Worm (Caenorhabditis elegans) whole organism, midembryonic: ENCODE measurements around the gene C39D10.1.

Experiments
- T22C8.4 ChIP-seq: fragments of 200-800 bp; sonication (Bioruptor generic); IDR thresholded peaks from 2 replicates; pipeline ENCODE4 v1.3.6; 2022; ENCODE audit warnings: missing genetic modification characterization, missing compliant biosample characterization
- cog-1 ChIP-seq: sonication (generic microtip); optimal IDR thresholded peaks from 2 replicates; lab custom pipeline; 2016; ENCODE audit warnings: missing genetic modification characterization, missing compliant biosample characterization
- flt-1 ChIP-seq: fragments of 200-800 bp; sonication (Bioruptor generic); IDR thresholded peaks from 2 replicates; pipeline ENCODE4 v1.3.6; 2022; ENCODE audit warnings: missing genetic modification characterization, missing compliant biosample characterization
- klf-2 ChIP-seq: fragments of 200-800 bp; sonication (Bioruptor generic); conservative IDR thresholded peaks from 2 replicates; pipeline ENCODE4 v1.3.6; 2022; ENCODE audit warnings: missing genetic modification reagents, missing genetic modification characterization, missing compliant biosample characterization
- med-1 ChIP-seq: sonication (generic microtip); optimal IDR thresholded peaks from 2 replicates; lab custom pipeline; 2017; ENCODE audit warnings: missing genetic modification characterization, mild to moderate bottlenecking, missing compliant biosample characterization, antibody characterized with exemption, missing genetic modification reagents; ENCODE audit not compliant: insufficient read depth
- ref-1 ChIP-seq: fragments of 200-800 bp; sonication (Bioruptor generic); conservative IDR thresholded peaks from 2 replicates; pipeline ENCODE4 v1.3.6; 2022; ENCODE audit warnings: missing genetic modification reagents, missing genetic modification characterization, missing compliant biosample characterization
- tab-1 ChIP-seq: fragments of 200-800 bp; sonication (Bioruptor generic); IDR thresholded peaks from 2 replicates; pipeline ENCODE4 v1.3.6; 2022; ENCODE audit warnings: missing genetic modification characterization, missing compliant biosample characterization
- ztf-23 ChIP-seq: fragments of 200-800 bp; sonication (Bioruptor generic); IDR thresholded peaks from 2 replicates; pipeline ENCODE4 v1.3.6; 2022; ENCODE audit warnings: missing genetic modification reagents, missing genetic modification characterization, missing compliant biosample characterization
- ztf-29 ChIP-seq: fragments of 200-800 bp; sonication (Bioruptor generic); IDR thresholded peaks from 2 replicates; pipeline ENCODE4 v1.3.6; 2022; ENCODE audit warnings: missing genetic modification reagents, missing genetic modification characterization, missing compliant biosample characterization

The C39D10.1 gene

DNA sequence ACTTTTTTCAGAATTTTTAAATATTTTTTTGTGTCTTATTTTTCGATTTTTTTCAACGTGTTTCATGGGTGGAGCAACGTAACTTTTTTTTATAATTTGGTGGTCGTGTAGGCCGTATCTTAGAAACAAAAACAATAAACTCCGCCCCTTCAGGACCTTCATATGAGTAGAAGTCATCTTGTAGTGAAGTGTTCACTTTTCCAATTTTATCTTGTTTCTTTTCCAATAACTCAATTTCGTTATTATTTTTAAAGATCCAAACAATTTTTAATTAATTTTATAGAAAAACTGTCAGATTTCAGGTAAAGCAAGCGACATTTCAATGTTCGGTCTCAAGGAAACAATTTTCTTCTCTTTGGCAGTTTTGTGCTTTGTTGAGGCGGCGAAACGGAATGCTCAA lies 17.8 kb upstream of the C39D10.1 start, which contains the start of gene C39D10.2:
C39D10.2 (plus strand) TSS at position 301 of the 400 bp plus-strand sequence.
- TF ChIP-seq klf-2 (GFP tag; lab: Robert Waterston, UW): no peak
- no peak for TF ChIP-seq flt-1 (GFP tag; lab: Robert Waterston, UW)
- TF ChIP-seq T22C8.4 (GFP tag; lab: Robert Waterston, UW): no peak
- no peak for TF ChIP-seq ztf-23 (GFP tag; lab: Robert Waterston, UW)
- no peak for TF ChIP-seq ref-1 (GFP tag; lab: Robert Waterston, UW)
- TF ChIP-seq tab-1 (GFP tag; lab: Robert Waterston, UW): no peak
- no peak for TF ChIP-seq med-1 (GFP tag; lab: Kevin White, UChicago)
- TF ChIP-seq cog-1 (tag; lab: Kevin White, UChicago): no peak
- no peak for TF ChIP-seq ztf-29 (GFP tag; lab: Robert Waterston, UW)

DNA sequence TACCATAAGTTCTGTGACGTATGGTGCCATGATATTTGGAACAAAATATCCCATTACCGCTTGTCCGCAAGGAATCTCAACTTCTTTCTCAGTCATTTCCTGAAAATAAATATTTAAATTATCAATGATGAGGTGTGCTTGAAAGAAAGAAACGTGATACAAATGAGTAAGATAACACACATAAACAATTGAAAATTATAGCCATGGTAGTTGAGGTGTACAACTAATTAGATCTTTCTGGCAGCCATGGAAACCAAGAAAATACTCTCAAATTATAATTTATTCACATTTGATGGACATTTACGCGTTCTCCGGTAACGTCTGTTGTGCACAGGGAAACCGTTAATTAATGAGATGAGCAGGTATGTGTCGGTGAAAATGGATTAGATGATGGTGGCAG lies 14.5 kb upstream of the C39D10.1 start, which contains the start of gene C39D10.5:
C39D10.5 (minus strand) TSS at position 101 of the 400 bp plus-strand sequence.
- TF ChIP-seq med-1 (GFP tag; lab: Kevin White, UChicago): no peak
- no peak for TF ChIP-seq ref-1 (GFP tag; lab: Robert Waterston, UW)
- no peak for TF ChIP-seq tab-1 (GFP tag; lab: Robert Waterston, UW)
- no peak for TF ChIP-seq klf-2 (GFP tag; lab: Robert Waterston, UW)
- no peak for TF ChIP-seq flt-1 (GFP tag; lab: Robert Waterston, UW)
- TF ChIP-seq T22C8.4 (GFP tag; lab: Robert Waterston, UW): no peak
- TF ChIP-seq ztf-23 (GFP tag; lab: Robert Waterston, UW): no peak
- no peak for TF ChIP-seq ztf-29 (GFP tag; lab: Robert Waterston, UW)
- TF ChIP-seq cog-1 (tag; lab: Kevin White, UChicago): no peak

DNA sequence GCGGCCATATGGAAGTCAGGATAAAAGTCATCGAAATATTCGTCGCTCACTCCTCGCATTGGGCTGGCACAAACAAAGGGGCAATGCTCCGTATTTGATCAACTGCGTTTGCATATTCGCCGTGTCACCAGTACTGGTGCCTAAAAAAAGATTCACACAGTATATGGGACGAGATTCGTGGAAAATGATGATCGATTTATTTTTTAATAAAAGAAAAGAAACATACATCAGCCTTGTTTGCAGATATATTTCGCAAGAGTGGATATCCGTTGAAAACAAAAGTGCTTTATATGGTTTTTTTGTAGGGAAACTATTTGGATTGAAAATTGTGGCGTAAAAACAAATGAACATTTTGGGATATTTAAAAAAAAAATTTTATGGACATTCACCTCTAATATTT lies 9.1 kb upstream of the C39D10.1 start, which contains the start of gene latd-1:
latd-1 (minus strand) TSS at position 101 of the 400 bp plus-strand sequence.
- TF ChIP-seq flt-1 (GFP tag; lab: Robert Waterston, UW): no peak

DNA sequence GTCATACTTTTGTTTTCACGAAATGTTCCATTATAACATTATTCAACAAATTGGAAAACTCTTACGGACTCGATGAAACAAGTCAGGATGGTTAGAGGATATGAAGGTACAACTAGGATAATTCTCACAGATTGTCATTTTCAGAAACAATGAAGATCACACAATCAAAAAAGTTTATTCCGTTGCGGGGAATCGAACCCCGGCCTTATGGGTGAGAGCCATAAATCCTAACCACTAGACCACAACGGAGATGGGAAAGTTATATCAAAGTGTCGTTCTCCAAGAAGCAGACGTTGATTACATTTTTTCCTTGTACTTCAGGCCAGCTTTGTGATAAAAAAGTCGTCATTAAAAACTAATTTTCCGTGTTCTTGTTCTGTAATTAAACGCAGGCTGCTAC lies 8.6 kb upstream of the C39D10.1 start:
- TF ChIP-seq cog-1 (tag; lab: Kevin White, UChicago) (no peak), ztf-29 (GFP tag; lab: Robert Waterston, UW) (no peak), ref-1 (GFP tag; lab: Robert Waterston, UW) (no peak), med-1 (GFP tag; lab: Kevin White, UChicago) (no peak), T22C8.4 (GFP tag; lab: Robert Waterston, UW) (no peak), flt-1 (GFP tag; lab: Robert Waterston, UW) (no peak)

DNA sequence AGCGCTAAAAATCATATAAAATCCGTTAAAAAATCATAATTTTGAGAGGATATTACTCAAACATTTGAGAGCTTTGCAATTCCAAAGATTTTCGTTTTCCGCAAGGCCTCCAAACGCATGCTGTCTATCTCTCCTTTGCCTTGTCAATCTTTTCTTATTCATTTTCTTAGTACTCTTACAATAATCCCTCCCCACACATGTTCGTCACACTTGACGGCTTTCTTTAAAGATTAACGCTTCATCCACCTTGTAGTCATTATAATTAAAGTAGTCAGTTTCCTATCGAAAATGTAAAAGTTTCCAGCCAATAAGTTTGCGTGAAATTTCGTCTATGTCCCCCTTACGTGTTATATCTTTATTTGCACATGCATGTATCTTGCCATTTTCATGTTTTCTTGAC lies 6.6 kb upstream of the C39D10.1 start:
- TF ChIP-seq tab-1 (GFP tag; lab: Robert Waterston, UW) (no peak), klf-2 (GFP tag; lab: Robert Waterston, UW) (no peak), flt-1 (GFP tag; lab: Robert Waterston, UW) (no peak), med-1 (GFP tag; lab: Kevin White, UChicago) (no peak), ztf-23 (GFP tag; lab: Robert Waterston, UW) (no peak)

DNA sequence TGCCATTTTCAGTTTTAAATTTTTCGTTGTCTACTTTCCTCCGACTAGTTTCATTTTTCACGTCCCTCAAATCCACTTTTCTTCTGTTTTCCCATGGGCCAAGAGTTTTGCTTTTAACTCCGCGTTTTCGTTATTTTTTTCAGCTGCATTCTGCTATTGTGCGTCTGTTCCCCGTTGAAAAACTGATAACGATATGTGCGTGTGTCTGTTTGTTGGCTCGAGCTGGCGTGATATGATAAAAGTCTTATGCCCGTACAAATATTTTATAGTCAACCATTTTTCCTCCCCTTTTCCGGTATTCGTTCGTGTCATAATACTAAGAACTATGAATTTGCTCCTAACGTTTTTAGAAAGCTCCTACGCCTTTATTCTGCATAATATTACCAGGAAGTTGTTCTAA lies 4.9 kb upstream of the C39D10.1 start:
- TF ChIP-seq ztf-29 (GFP tag; lab: Robert Waterston, UW): no peak
- no peak for TF ChIP-seq cog-1 (tag; lab: Kevin White, UChicago)
- TF ChIP-seq tab-1 (GFP tag; lab: Robert Waterston, UW): no peak
- no peak for TF ChIP-seq T22C8.4 (GFP tag; lab: Robert Waterston, UW)
- TF ChIP-seq ref-1 (GFP tag; lab: Robert Waterston, UW): no peak
- no peak for TF ChIP-seq klf-2 (GFP tag; lab: Robert Waterston, UW)
- TF ChIP-seq ztf-23 (GFP tag; lab: Robert Waterston, UW): no peak
- no peak for TF ChIP-seq flt-1 (GFP tag; lab: Robert Waterston, UW)
- TF ChIP-seq med-1 (GFP tag; lab: Kevin White, UChicago): no peak

DNA sequence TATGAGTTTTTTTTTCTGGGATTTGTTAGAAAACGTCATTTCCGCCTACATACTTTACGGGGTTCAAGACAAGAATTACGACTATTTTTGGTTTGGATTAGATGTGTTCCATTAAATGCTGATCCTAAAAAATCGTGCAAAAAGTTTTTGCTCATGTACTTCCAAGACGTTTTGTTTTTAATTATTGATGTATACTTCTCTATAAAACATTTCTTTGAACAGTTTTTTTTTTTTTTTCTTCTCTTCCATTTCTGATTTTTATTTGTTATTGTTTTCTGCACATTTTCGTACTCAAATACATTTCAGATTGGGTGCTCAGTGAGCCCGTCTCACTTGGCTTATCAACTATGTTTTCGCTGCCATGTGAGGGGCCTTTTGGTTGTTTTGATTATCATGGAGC lies 3.8 kb upstream of the C39D10.1 start, which contains the start of gene C39D10.11:
C39D10.11 (plus strand) TSS at position 301 of the 400 bp plus-strand sequence.
- TF ChIP-seq tab-1 (GFP tag; lab: Robert Waterston, UW) (no peak), cog-1 (tag; lab: Kevin White, UChicago) (no peak)

DNA sequence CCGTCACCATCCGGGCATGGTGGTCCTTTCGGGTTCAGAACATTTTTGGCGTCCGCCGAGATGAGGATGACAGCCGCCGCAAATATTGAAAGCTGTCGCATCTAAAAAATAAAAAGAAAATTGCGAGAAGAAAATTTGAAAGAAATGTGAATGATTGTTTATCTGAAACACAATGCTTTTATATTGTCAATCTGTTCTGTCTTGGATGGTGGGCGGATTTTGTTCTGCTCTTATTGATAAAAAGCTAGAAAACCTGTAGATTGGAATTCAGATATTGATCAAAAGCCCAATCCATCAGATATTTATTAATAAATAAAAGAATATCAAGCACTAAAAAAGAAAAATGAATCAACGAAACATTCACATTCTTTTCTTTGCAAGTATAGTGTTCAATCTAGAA lies 7.1 kb downstream of the C39D10.1 start, which contains the start of gene C39D10.7:
C39D10.7 (minus strand) TSS at position 101 of the 400 bp plus-strand sequence.
- TF ChIP-seq klf-2 (GFP tag; lab: Robert Waterston, UW) (no peak), T22C8.4 (GFP tag; lab: Robert Waterston, UW) (no peak), tab-1 (GFP tag; lab: Robert Waterston, UW) (no peak), cog-1 (tag; lab: Kevin White, UChicago) (no peak), med-1 (GFP tag; lab: Kevin White, UChicago) (no peak)

DNA sequence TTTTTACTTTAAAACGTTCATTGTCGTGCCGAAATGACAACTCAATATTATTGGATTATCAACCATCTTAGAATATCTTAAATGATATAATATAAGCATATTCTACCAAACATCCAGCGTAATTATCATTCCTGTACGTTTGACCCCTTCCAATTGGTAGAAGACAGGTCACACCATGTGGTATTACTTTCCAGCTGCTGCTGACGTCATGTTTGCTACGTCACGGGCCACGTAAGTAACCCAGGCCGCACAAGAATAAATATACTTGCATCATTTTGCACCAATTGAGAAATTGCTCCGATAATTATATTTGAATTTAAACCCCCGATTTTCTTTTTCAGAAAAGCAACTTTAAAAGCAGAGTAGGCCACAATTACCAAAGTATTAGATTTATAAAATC lies 8.9 kb downstream of the C39D10.1 start:
- TF ChIP-seq tab-1 (GFP tag; lab: Robert Waterston, UW) (no peak), ztf-23 (GFP tag; lab: Robert Waterston, UW) (no peak), klf-2 (GFP tag; lab: Robert Waterston, UW) (no peak), med-1 (GFP tag; lab: Kevin White, UChicago) (no peak), flt-1 (GFP tag; lab: Robert Waterston, UW) (no peak), T22C8.4 (GFP tag; lab: Robert Waterston, UW) (no peak), ztf-29 (GFP tag; lab: Robert Waterston, UW) (no peak), cog-1 (tag; lab: Kevin White, UChicago) (no peak), ref-1 (GFP tag; lab: Robert Waterston, UW) (no peak)

DNA sequence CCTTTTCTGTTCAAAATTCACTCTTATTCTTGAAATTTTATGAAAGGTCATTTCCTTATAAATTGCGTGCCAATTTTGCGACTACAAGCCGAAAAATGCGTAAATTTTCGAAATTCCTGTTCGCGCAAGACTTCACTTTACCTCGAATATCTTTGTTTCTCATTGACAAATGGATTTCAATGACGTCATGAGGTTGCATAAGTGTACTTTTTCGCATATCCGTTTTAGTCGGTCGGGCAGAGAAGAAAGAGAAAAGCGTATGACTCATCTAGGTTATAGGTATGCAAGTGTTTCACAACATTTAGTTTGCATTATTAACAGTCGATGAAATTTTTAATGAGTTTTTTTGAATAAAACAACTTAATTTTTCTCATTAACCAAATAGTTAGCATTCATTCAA lies 9.3 kb downstream of the C39D10.1 start:
- no peak for TF ChIP-seq cog-1 (tag; lab: Kevin White, UChicago)
- no peak for TF ChIP-seq klf-2 (GFP tag; lab: Robert Waterston, UW)
- TF ChIP-seq T22C8.4 (GFP tag; lab: Robert Waterston, UW): no peak
- TF ChIP-seq med-1 (GFP tag; lab: Kevin White, UChicago): no peak
- no peak for TF ChIP-seq ztf-23 (GFP tag; lab: Robert Waterston, UW)
- no peak for TF ChIP-seq ref-1 (GFP tag; lab: Robert Waterston, UW)
- no peak for TF ChIP-seq ztf-29 (GFP tag; lab: Robert Waterston, UW)
- TF ChIP-seq tab-1 (GFP tag; lab: Robert Waterston, UW): no peak
- no peak for TF ChIP-seq flt-1 (GFP tag; lab: Robert Waterston, UW)
